Worm (Caenorhabditis elegans): ENCODE data around the gene lon-8.

The lon-8 gene

DNA sequence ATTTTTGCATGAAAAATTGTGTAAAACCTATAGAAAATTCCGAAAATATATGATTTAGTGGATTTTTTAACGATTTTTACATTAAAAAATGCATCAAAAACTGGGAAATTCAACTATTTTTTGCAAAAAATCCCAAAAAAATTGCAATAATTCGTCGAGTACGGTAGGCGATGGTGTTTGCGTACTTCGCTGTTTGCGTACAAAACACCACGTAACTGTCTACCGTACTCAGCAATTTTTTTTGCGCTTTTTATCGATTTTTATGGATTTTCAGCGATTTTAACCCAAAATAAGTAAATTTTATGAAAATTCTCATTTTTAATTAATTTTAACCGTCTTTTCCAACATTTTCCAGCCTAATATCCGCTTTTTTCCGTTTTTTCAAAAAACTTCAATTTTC lies 18.2 kb downstream of the lon-8 start:
- TF ChIP-seq ceh-9 (tag; optimal IDR thresholded peaks at IDR 0.05): no peak
- TF ChIP-seq mec-3 (tag; optimal IDR thresholded peaks at IDR 0.05; ENCODE audit: borderline replicate concordance): no peak
- no peak for TF ChIP-seq hlh-8 (tag; optimal IDR thresholded peaks at IDR 0.05)
- TF ChIP-seq K02D7.2 (tag; optimal IDR thresholded peaks at IDR 0.05): no peak
- TF ChIP-seq hlh-30 (tag; optimal IDR thresholded peaks at IDR 0.05; ENCODE audit: insufficient read depth): no peak
- TF ChIP-seq ceh-45 (GFP tag; IDR thresholded peaks at IDR 0.05): no peak
- TF ChIP-seq sox-4 (tag; optimal IDR thresholded peaks at IDR 0.05): no peak
- no peak for TF ChIP-seq zip-5 (tag; optimal IDR thresholded peaks at IDR 0.05)
- no peak for TF ChIP-seq ceh-18 (tag; optimal IDR thresholded peaks at IDR 0.05)
- TF ChIP-seq ceh-6 (GFP tag; optimal IDR thresholded peaks at IDR 0.05): no peak
- no peak for TF ChIP-seq nhr-232 (tag; optimal IDR thresholded peaks at IDR 0.05)
- no peak for TF ChIP-seq ceh-24 (tag; optimal IDR thresholded peaks at IDR 0.05)
- no peak for TF ChIP-seq unc-86 (tag; optimal IDR thresholded peaks at IDR 0.05)
- no peak for TF ChIP-seq K09A11.1 (tag; optimal IDR thresholded peaks at IDR 0.05; ENCODE audit: insufficient read depth)
- TF ChIP-seq ceh-30 (tag; optimal IDR thresholded peaks at IDR 0.05): no peak
- TF ChIP-seq nfya-1 (tag; optimal IDR thresholded peaks at IDR 0.05): no peak
- TF ChIP-seq tbx-2 (tag; optimal IDR thresholded peaks at IDR 0.05): no peak
- no peak for TF ChIP-seq npax-4 (tag; optimal IDR thresholded peaks at IDR 0.05)
- TF ChIP-seq pros-1 (tag; optimal IDR thresholded peaks at IDR 0.05): no peak

DNA sequence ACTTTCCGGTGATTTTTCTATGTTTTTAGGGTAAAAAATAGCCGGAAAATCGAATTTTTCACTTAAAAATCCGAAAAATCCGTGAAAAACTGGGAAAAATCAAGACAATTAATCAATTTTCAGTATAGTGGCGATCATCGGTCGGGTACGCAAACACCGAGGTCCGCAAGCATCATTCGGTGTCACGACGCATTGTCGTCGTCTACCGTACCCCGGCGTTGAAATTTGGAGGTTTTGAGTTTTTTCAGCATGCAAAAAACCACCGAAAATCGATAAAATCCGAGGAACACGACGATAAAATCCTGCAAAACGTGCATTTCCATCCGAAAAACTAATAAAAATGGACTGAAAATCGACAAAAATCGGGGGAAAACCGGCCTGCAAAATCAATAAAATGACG lies 19.4 kb downstream of the lon-8 start:
- TF ChIP-seq ceh-48 (tag; optimal IDR thresholded peaks at IDR 0.05) (peak; percentile 79), nfya-1 (tag; optimal IDR thresholded peaks at IDR 0.05) (peak; percentile 28), F13H6.1 (tag; optimal IDR thresholded peaks at IDR 0.05) (no peak), sox-2 (GFP tag; IDR thresholded peaks at IDR 0.05) (no peak)

- no peak for TF ChIP-seq ceh-48 (tag; optimal IDR thresholded peaks at IDR 0.05)
- TF ChIP-seq ceh-14 (tag; optimal IDR thresholded peaks at IDR 0.05): no peak
- no peak for TF ChIP-seq ceh-18 (tag; optimal IDR thresholded peaks at IDR 0.05)
- no peak for TF ChIP-seq dmd-4 (tag; optimal IDR thresholded peaks at IDR 0.05; ENCODE audit: borderline replicate concordance)
- no peak for TF ChIP-seq ztf-16 (tag; optimal IDR thresholded peaks at IDR 0.05)
- TF ChIP-seq ceh-30 (tag; optimal IDR thresholded peaks at IDR 0.05): no peak
- no peak for TF ChIP-seq zip-5 (tag; optimal IDR thresholded peaks at IDR 0.05)
- TF ChIP-seq pqm-1 (tag; optimal IDR thresholded peaks at IDR 0.05): no peak
- no peak for TF ChIP-seq C08G9.2 (tag; optimal IDR thresholded peaks at IDR 0.05)
- TF ChIP-seq ceh-22 (tag; optimal IDR thresholded peaks at IDR 0.05): no peak
- TF ChIP-seq ceh-24 (tag; optimal IDR thresholded peaks at IDR 0.05): no peak
- no peak for TF ChIP-seq nfya-1 (tag; optimal IDR thresholded peaks at IDR 0.05)
These were observed 21.4 kb downstream of the lon-8 start, which contains the start of gene snx-6 for ce11 chrV:17979789-17980188. TSS of gene snx-6 (minus strand) at chrV:17980082.

ce11 chrV:17978207-17978606 lies 23.0 kb downstream of the lon-8 start:
- peak; percentile 52 for TF ChIP-seq elt-2 (tag; optimal IDR thresholded peaks at IDR 0.05)
- TF ChIP-seq nfya-1 (tag; optimal IDR thresholded peaks at IDR 0.05): no peak

DNA sequence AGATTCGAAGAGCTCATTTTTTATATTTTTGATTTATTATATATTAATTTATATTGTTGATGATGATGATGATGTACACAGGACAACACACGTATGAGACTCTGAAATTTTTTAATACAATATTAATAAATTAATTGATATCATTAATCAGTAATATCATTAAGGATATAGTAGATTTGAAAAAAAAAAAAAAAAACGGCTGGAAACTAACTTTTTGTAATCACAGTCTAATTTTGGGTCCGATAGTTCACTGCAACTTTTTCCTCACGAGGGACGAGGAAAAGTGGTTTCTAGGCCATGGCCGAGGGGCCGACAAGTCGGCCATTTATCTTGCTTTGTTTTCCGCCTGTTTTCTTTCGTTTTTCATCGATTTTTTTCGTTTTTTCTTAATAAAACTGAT lies 34.4 kb downstream of the lon-8 start, which contains the start of gene gck-3:
gck-3 (minus strand) TSS at position 101 of the 400 bp plus-strand sequence.
- TF ChIP-seq sdc-2 (tag; optimal IDR thresholded peaks at IDR 0.05) (no peak), syd-9 (tag; optimal IDR thresholded peaks at IDR 0.05) (no peak), F13H6.1 (tag; optimal IDR thresholded peaks at IDR 0.05) (no peak), ceh-31 (tag; optimal IDR thresholded peaks at IDR 0.05) (no peak), hlh-30 (tag; optimal IDR thresholded peaks at IDR 0.05; ENCODE audit: insufficient read depth) (no peak), sox-4 (tag; optimal IDR thresholded peaks at IDR 0.05) (no peak), hlh-8 (tag; optimal IDR thresholded peaks at IDR 0.05) (no peak), elt-2 (tag; optimal IDR thresholded peaks at IDR 0.05) (no peak), ceh-34 (tag; optimal IDR thresholded peaks at IDR 0.05) (no peak), gmeb-2 (tag; optimal IDR thresholded peaks at IDR 0.05) (no peak), lin-11 (tag; optimal IDR thresholded peaks at IDR 0.05) (no peak), ttx-3 (tag; optimal IDR thresholded peaks at IDR 0.05) (no peak), dmd-4 (tag; optimal IDR thresholded peaks at IDR 0.05; ENCODE audit: borderline replicate concordance) (no peak), fax-1 (tag; optimal IDR thresholded peaks at IDR 0.05) (no peak), fkh-6 (tag; optimal IDR thresholded peaks at IDR 0.05) (no peak), hlh-6 (tag; optimal IDR thresholded peaks at IDR 0.05) (no peak), T23F11.4 (GFP tag; optimal IDR thresholded peaks at IDR 0.05) (no peak), unc-55 (GFP tag; optimal IDR thresholded peaks at IDR 0.05) (no peak), ceh-9 (tag; optimal IDR thresholded peaks at IDR 0.05) (no peak), ceh-22 (tag; optimal IDR thresholded peaks at IDR 0.05) (no peak)

All from whole organism, late embryonic.